Worm (Caenorhabditis elegans): ENCODE data around the gene tkt-1.

The tkt-1 gene

ce11 chrIV:10242458-10243123, 821 bp upstream of the tkt-1 start (continued):
- TF ChIP-seq madf-8 (GFP tag; conservative IDR thresholded peaks at IDR 0.05): peak; percentile 82
- no peak for TF ChIP-seq F37B4.10 (GFP tag; IDR thresholded peaks at IDR 0.05)
- no peak for TF ChIP-seq attf-6 (GFP tag; IDR thresholded peaks at IDR 0.05)

- TF ChIP-seq repo-1 (tag; optimal IDR thresholded peaks at IDR 0.05) (no peak), lin-26 (GFP tag; IDR thresholded peaks at IDR 0.05) (peak; percentile 56; the same call in 1 of the 2 replicates), madf-8 (GFP tag; conservative IDR thresholded peaks at IDR 0.05) (no peak), Y67H2A.10 (GFP tag; conservative IDR thresholded peaks at IDR 0.05) (no peak), K12H6.12 (tag; optimal IDR thresholded peaks at IDR 0.05) (no peak), T07F8.4 (tag; optimal IDR thresholded peaks at IDR 0.05) (no peak), B0035.1 (tag; optimal IDR thresholded peaks at IDR 0.05) (no peak), snpc-1.3 (tag; optimal IDR thresholded peaks at IDR 0.05; ENCODE audit: insufficient read depth) (no peak), attf-3 (GFP tag; conservative IDR thresholded peaks at IDR 0.05) (no peak), dpff-1 (tag; optimal IDR thresholded peaks at IDR 0.05) (no peak), lin-54 (GFP tag; optimal IDR thresholded peaks at IDR 0.05) (peak; percentile 30), xnd-1 (tag; optimal IDR thresholded peaks at IDR 0.05) (no peak), bed-2 (GFP tag; IDR thresholded peaks at IDR 0.05) (no peak), chd-7 (tag; optimal IDR thresholded peaks at IDR 0.05) (peak; percentile 46), ceh-58 (GFP tag; IDR thresholded peaks at IDR 0.05) (0 out of 2 replicates have a peak, but pooled peaks have one; percentile 71), F37B4.10 (GFP tag; IDR thresholded peaks at IDR 0.05) (0 out of 2 replicates have a peak, but pooled peaks have one; percentile 43), ceh-40 (GFP tag; IDR thresholded peaks at IDR 0.05) (0 out of 2 replicates have a peak, but pooled peaks have one; percentile 23), rcor-1 (GFP tag; IDR thresholded peaks at IDR 0.05) (peak; percentile 49), ztf-3 (GFP tag; optimal IDR thresholded peaks at IDR 0.05) (no peak), madf-3 (GFP tag; IDR thresholded peaks at IDR 0.05) (peak; percentile 82; the same call in 1 of the 2 replicates), Y56A3A.18 (GFP tag; IDR thresholded peaks at IDR 0.05) (no peak), ztf-18 (tag; optimal IDR thresholded peaks at IDR 0.05) (no peak), mxl-1 (tag; optimal IDR thresholded peaks at IDR 0.05) (no peak), F49E8.2 (tag; optimal IDR thresholded peaks at IDR 0.05; ENCODE audit: insufficient read depth) (peak; percentile 5), lsy-27 (tag; optimal IDR thresholded peaks at IDR 0.05; ENCODE audit: borderline replicate concordance, insufficient read depth) (no peak), B0261.1 (tag; optimal IDR thresholded peaks at IDR 0.05) (no peak), zim-3 (tag; optimal IDR thresholded peaks at IDR 0.05) (no peak), unc-130 (GFP tag; optimal IDR thresholded peaks at IDR 0.05) (no peak), B0019.2 (GFP tag; conservative IDR thresholded peaks at IDR 0.05) (no peak), ZK185.1 (tag; optimal IDR thresholded peaks at IDR 0.05; ENCODE audit: poor library complexity, severe bottlenecking) (no peak), madf-6 (GFP tag; IDR thresholded peaks at IDR 0.05) (peak; percentile 74), hrde-1 (tag; optimal IDR thresholded peaks at IDR 0.05; ENCODE audit: borderline replicate concordance) (peak; percentile 72), nfya-2 (GFP tag; IDR thresholded peaks at IDR 0.05) (no peak), ets-4 (GFP tag; optimal IDR thresholded peaks at IDR 0.05) (no peak), dox-1 (GFP tag; IDR thresholded peaks at IDR 0.05) (peak; percentile 60), F39B2.1 (GFP tag; IDR thresholded peaks at IDR 0.05) (no peak), somi-1 (GFP tag; optimal IDR thresholded peaks at IDR 0.05) (no peak), aptf-3 (GFP tag; IDR thresholded peaks at IDR 0.05) (no peak), lin-40 (tag; optimal IDR thresholded peaks at IDR 0.05) (peak; percentile 20), ekl-4 (GFP tag; IDR thresholded peaks at IDR 0.05) (no peak), ceh-27 (GFP tag; optimal IDR thresholded peaks at IDR 0.05) (no peak), ceh-91 (GFP tag; IDR thresholded peaks at IDR 0.05) (peak; percentile 69; the same call in 1 of the 2 replicates), let-526 (GFP tag; IDR thresholded peaks at IDR 0.05) (no peak)
Observed at ce11 chrIV:10245666-10246210, 2.3 kb downstream of the tkt-1 start, which contains the start of gene F01G10.10. Gene F01G10.10, plus strand, starts transcription at chrIV:10246160.

All from whole organism, young adult.